Worm (Caenorhabditis elegans): ENCODE data around the gene gln-1.

- TF ChIP-seq nhr-76 (tag; optimal IDR thresholded peaks at IDR 0.05) (no peak), lin-13 (tag; optimal IDR thresholded peaks at IDR 0.05) (no peak), elt-3 (tag; optimal IDR thresholded peaks at IDR 0.05) (no peak), pha-4 (tag; optimal IDR thresholded peaks at IDR 0.05) (no peak), ces-1 (GFP tag; optimal IDR thresholded peaks at IDR 0.05) (no peak), unc-39 (tag; optimal IDR thresholded peaks at IDR 0.05) (no peak), nhr-12 (tag; optimal IDR thresholded peaks at IDR 0.05) (no peak), sptf-1 (tag; optimal IDR thresholded peaks at IDR 0.05) (no peak), snpc-4 (tag; optimal IDR thresholded peaks at IDR 0.05) (no peak), lsy-2 (tag; optimal IDR thresholded peaks at IDR 0.05) (no peak), nhr-28 (tag; optimal IDR thresholded peaks at IDR 0.05) (no peak)
These were observed 49.9 kb downstream of the gln-1 start for ce11 chrX:6107962-6108361.
